Fruit fly (Drosophila melanogaster) whole organism, embryonic: ENCODE measurements around the gene CG10581.

Source experiments
- Atf3 ChIP-seq: fragments of 200-800 bp; sonication (Bioruptor generic); optimal IDR thresholded peaks from 3 replicates; lab custom pipeline; 2016; ENCODE audit warnings: missing biosample characterization, missing genetic modification characterization
- CG10274 ChIP-seq: fragments of 200-800 bp; sonication (Bioruptor generic); optimal IDR thresholded peaks from 3 replicates; lab custom pipeline; 2017; ENCODE audit warnings: missing biosample characterization, mild to moderate bottlenecking, missing genetic modification characterization
- CG10462 ChIP-seq: fragments of 200-800 bp; sonication (Bioruptor generic); optimal IDR thresholded peaks from 2 replicates; lab custom pipeline; 2016; ENCODE audit warnings: missing biosample characterization, missing genetic modification characterization
- CG10959 ChIP-seq: fragments of 200-800 bp; sonication (Bioruptor generic); IDR thresholded peaks from 2 replicates; pipeline ENCODE4 v1.3.6; 2022; ENCODE audit warnings: missing biosample characterization, missing genetic modification characterization
- CG11085 ChIP-seq: fragments of 200-800 bp; sonication (Bioruptor generic); IDR thresholded peaks from 2 replicates; pipeline ENCODE4 v1.3.6; 2022; ENCODE audit warnings: missing biosample characterization, missing genetic modification characterization
- CG11398 ChIP-seq: fragments of 200-800 bp; sonication (Bioruptor generic); optimal IDR thresholded peaks from 2 replicates; lab custom pipeline; 2016; ENCODE audit warnings: missing biosample characterization, missing genetic modification characterization
- CG12659 ChIP-seq: fragments of 200-800 bp; sonication (Bioruptor generic); optimal IDR thresholded peaks from 3 replicates; lab custom pipeline; 2017; ENCODE audit warnings: mild to moderate bottlenecking, missing biosample characterization, missing genetic modification reagents, missing genetic modification characterization
- CG13296 ChIP-seq: fragments of 200-800 bp; sonication (Bioruptor generic); optimal IDR thresholded peaks from 3 replicates; lab custom pipeline; 2018; ENCODE audit warnings: missing biosample characterization, mild to moderate bottlenecking, missing genetic modification characterization
- CG15601 ChIP-seq: fragments of 200-800 bp; sonication (Bioruptor generic); optimal IDR thresholded peaks from 3 replicates; lab custom pipeline; 2019; ENCODE audit warnings: missing biosample characterization, mild to moderate bottlenecking, missing genetic modification characterization, moderate library complexity
- CG17328 ChIP-seq: fragments of 200-800 bp; sonication (Bioruptor generic); IDR thresholded peaks from 2 replicates; pipeline ENCODE4 v1.3.6; 2022; ENCODE audit warnings: missing biosample characterization, missing genetic modification characterization
- CG17612 ChIP-seq: fragments of 200-800 bp; sonication (Bioruptor generic); IDR thresholded peaks from 2 replicates; pipeline ENCODE4 v1.3.6; 2022; ENCODE audit warnings: missing biosample characterization, missing genetic modification characterization
- CG18599 ChIP-seq: fragments of 200-800 bp; sonication (Bioruptor generic); optimal IDR thresholded peaks from 3 replicates; lab custom pipeline; 2017; ENCODE audit warnings: missing biosample characterization, missing genetic modification characterization, mild to moderate bottlenecking, moderate library complexity, missing genetic modification reagents
- CG30020 ChIP-seq: fragments of 200-800 bp; optimal IDR thresholded peaks from 2 replicates; lab custom pipeline; 2019; ENCODE audit warnings: missing biosample characterization, mild to moderate bottlenecking, missing genetic modification characterization, moderate library complexity
- CG31388 ChIP-seq: fragments of 200-800 bp; sonication (Bioruptor generic); optimal IDR thresholded peaks from 2 replicates; lab custom pipeline; 2016; ENCODE audit warnings: missing biosample characterization, missing genetic modification characterization
- CG33557 ChIP-seq: fragments of 200-800 bp; sonication (Bioruptor generic); optimal IDR thresholded peaks from 2 replicates; lab custom pipeline; 2019; ENCODE audit warnings: missing biosample characterization, mild to moderate bottlenecking, missing genetic modification characterization, moderate library complexity
- CG5180 ChIP-seq: fragments of 200-800 bp; sonication (Bioruptor generic); optimal IDR thresholded peaks from 3 replicates; lab custom pipeline; 2017; ENCODE audit warnings: missing biosample characterization, missing genetic modification characterization, mild to moderate bottlenecking, moderate library complexity, missing genetic modification reagents
- CG6791 ChIP-seq: fragments of 200-800 bp; sonication (Bioruptor generic); IDR thresholded peaks from 3 replicates; pipeline ENCODE4 v1.3.6; 2022; ENCODE audit warnings: missing biosample characterization, missing genetic modification characterization; ENCODE audit not compliant: partially characterized antibody
- CG7372 ChIP-seq: fragments of 200-800 bp; sonication (Bioruptor generic); IDR thresholded peaks from 2 replicates; pipeline ENCODE4 v1.3.6; 2022; ENCODE audit warnings: missing biosample characterization, missing genetic modification characterization
- CG7556 ChIP-seq: fragments of 200-800 bp; sonication (Bioruptor generic); optimal IDR thresholded peaks from 2 replicates; lab custom pipeline; 2017; ENCODE audit warnings: missing biosample characterization, mild to moderate bottlenecking, missing genetic modification characterization
- CG8478 ChIP-seq: fragments of >200 bp; optimal IDR thresholded peaks from 2 replicates; lab custom pipeline; 2018
- CG9797 ChIP-seq: fragments of 200-800 bp; sonication (Bioruptor generic); optimal IDR thresholded peaks from 3 replicates; lab custom pipeline; 2018; ENCODE audit warnings: missing biosample characterization, mild to moderate bottlenecking, missing genetic modification characterization
- CkIIα-i1 ChIP-seq: fragments of 200-800 bp; sonication (Bioruptor generic); IDR thresholded peaks from 2 replicates; pipeline ENCODE4 v1.3.6; 2022; ENCODE audit warnings: missing biosample characterization, missing genetic modification characterization
- Doc2 ChIP-seq: fragments of 200-800 bp; sonication (Bioruptor generic); IDR thresholded peaks from 2 replicates; pipeline ENCODE4 v1.3.6; 2022; ENCODE audit warnings: missing biosample characterization, missing genetic modification characterization
- GATAe ChIP-seq: fragments of 200-800 bp; sonication (Bioruptor generic); conservative IDR thresholded peaks from 2 replicates; pipeline ENCODE4 v1.3.6; 2022; ENCODE audit warnings: missing biosample characterization, missing genetic modification characterization
- Nf-YB ChIP-seq: fragments of 200-800 bp; sonication (Bioruptor generic); optimal IDR thresholded peaks from 3 replicates; lab custom pipeline; 2019; ENCODE audit warnings: missing biosample characterization, mild to moderate bottlenecking, missing genetic modification characterization, moderate library complexity
- Poxn ChIP-seq: fragments of 200-800 bp; sonication (Bioruptor generic); IDR thresholded peaks from 2 replicates; pipeline ENCODE4 v1.3.6; 2022; ENCODE audit warnings: missing biosample characterization, missing genetic modification characterization
- Spps ChIP-seq: fragments of 200-800 bp; sonication (Bioruptor generic); optimal IDR thresholded peaks from 2 replicates; lab custom pipeline; 2018; ENCODE audit warnings: missing biosample characterization, mild to moderate bottlenecking, missing genetic modification characterization
- bbx ChIP-seq: fragments of 200-800 bp; sonication (Bioruptor generic); IDR thresholded peaks from 2 replicates; pipeline ENCODE4 v1.3.6; 2022; ENCODE audit warnings: missing biosample characterization, missing genetic modification characterization; ENCODE audit not compliant: partially characterized antibody
- br ChIP-seq: fragments of >200 bp; optimal IDR thresholded peaks from 2 replicates; lab custom pipeline; 2017
- crol ChIP-seq: fragments of 200-800 bp; sonication (Bioruptor generic); IDR thresholded peaks from 2 replicates; pipeline ENCODE4 v1.3.6; 2022; ENCODE audit warnings: missing biosample characterization, missing genetic modification characterization
- dysf ChIP-seq: fragments of 200-800 bp; sonication (Bioruptor generic); IDR thresholded peaks from 3 replicates; pipeline ENCODE4 v1.3.6; 2022; ENCODE audit warnings: missing biosample characterization, missing genetic modification characterization
- exex ChIP-seq: fragments of 200-800 bp; sonication (Bioruptor generic); optimal IDR thresholded peaks from 4 replicates; lab custom pipeline; 2018; ENCODE audit warnings: missing biosample characterization, mild to moderate bottlenecking, missing genetic modification characterization, moderate library complexity
- fru ChIP-seq: fragments of >200 bp; optimal IDR thresholded peaks from 2 replicates; lab custom pipeline; 2017
- fu2 ChIP-seq: fragments of 200-800 bp; sonication (Bioruptor generic); optimal IDR thresholded peaks from 2 replicates; lab custom pipeline; 2016; ENCODE audit warnings: missing biosample characterization, missing genetic modification characterization
- gem ChIP-seq: fragments of 200-800 bp; sonication (Bioruptor generic); optimal IDR thresholded peaks from 2 replicates; lab custom pipeline; 2019; ENCODE audit warnings: missing biosample characterization, mild to moderate bottlenecking, missing genetic modification characterization, moderate library complexity
- grau ChIP-seq: fragments of 200-800 bp; optimal IDR thresholded peaks from 3 replicates; lab custom pipeline; 2019; ENCODE audit warnings: missing biosample characterization, mild to moderate bottlenecking, missing genetic modification characterization, moderate library complexity
- ham ChIP-seq: fragments of 200-800 bp; sonication (Bioruptor generic); IDR thresholded peaks from 2 replicates; pipeline ENCODE4 v1.3.6; 2022; ENCODE audit warnings: missing biosample characterization, missing genetic modification characterization
- ind ChIP-seq: fragments of 200-800 bp; sonication (Bioruptor generic); optimal IDR thresholded peaks from 3 replicates; lab custom pipeline; 2016; ENCODE audit warnings: missing biosample characterization, missing genetic modification characterization
- kay ChIP-seq: fragments of 200-800 bp; sonication (Bioruptor generic); optimal IDR thresholded peaks from 2 replicates; lab custom pipeline; 2016; ENCODE audit warnings: missing biosample characterization, missing genetic modification characterization
- luna ChIP-seq: fragments of 200-800 bp; sonication (Bioruptor generic); optimal IDR thresholded peaks from 2 replicates; lab custom pipeline; 2016; ENCODE audit warnings: missing biosample characterization, missing genetic modification characterization
- maf-S ChIP-seq: fragments of 200-800 bp; sonication (Bioruptor generic); optimal IDR thresholded peaks from 2 replicates; lab custom pipeline; 2016; ENCODE audit warnings: missing biosample characterization, missing genetic modification characterization
- mld ChIP-seq: fragments of 200-800 bp; sonication (Bioruptor generic); IDR thresholded peaks from 3 replicates; pipeline ENCODE4 v1.3.6; 2022; ENCODE audit warnings: missing biosample characterization, missing genetic modification characterization; ENCODE audit not compliant: partially characterized antibody
- nau ChIP-seq: fragments of 200-800 bp; sonication (Bioruptor generic); optimal IDR thresholded peaks from 3 replicates; lab custom pipeline; 2017; ENCODE audit warnings: missing biosample characterization, mild to moderate bottlenecking, missing genetic modification characterization, missing genetic modification reagents
- odd ChIP-seq: fragments of 200-800 bp; sonication (Bioruptor generic); optimal IDR thresholded peaks from 2 replicates; lab custom pipeline; 2017; ENCODE audit warnings: missing biosample characterization, mild to moderate bottlenecking, missing genetic modification characterization
- pita ChIP-seq: fragments of 200-800 bp; sonication (Bioruptor generic); optimal IDR thresholded peaks from 2 replicates; lab custom pipeline; 2017; ENCODE audit warnings: missing biosample characterization, mild to moderate bottlenecking, missing genetic modification characterization
- rib ChIP-seq: fragments of 200-800 bp; sonication (Bioruptor generic); IDR thresholded peaks from 2 replicates; pipeline ENCODE4 v1.3.6; 2022; ENCODE audit warnings: missing biosample characterization, missing genetic modification characterization
- run ChIP-seq: fragments of 200-800 bp; sonication (Bioruptor generic); optimal IDR thresholded peaks from 3 replicates; lab custom pipeline; 2018; ENCODE audit warnings: missing biosample characterization, mild to moderate bottlenecking, missing genetic modification characterization
- sens ChIP-seq: fragments of 200-800 bp; sonication (Bioruptor generic); peaks from one replicate; lab custom pipeline; 2016; ENCODE audit warnings: missing biosample characterization, missing genetic modification characterization
- sr ChIP-seq: fragments of 200-800 bp; sonication (Bioruptor generic); IDR thresholded peaks from 3 replicates; pipeline ENCODE4 v1.3.6; 2022; ENCODE audit warnings: missing biosample characterization, missing genetic modification characterization
- yki ChIP-seq: fragments of >200 bp; optimal IDR thresholded peaks from 3 replicates; lab custom pipeline; 2018
- zen2 ChIP-seq: fragments of 200-800 bp; sonication (Bioruptor generic); IDR thresholded peaks from 3 replicates; pipeline ENCODE4 v1.3.6; 2022; ENCODE audit warnings: missing biosample characterization, missing genetic modification characterization; ENCODE audit not compliant: partially characterized antibody

CG10581 gene

dm6 chr3L:21034281-21035221, 548 bp upstream of the CG10581 start, which contains the start of gene siz (continued):
- TF ChIP-seq CG17328 (GFP tag; lab: Robert Waterston, UW) (no peak), maf-S (GFP tag; lab: Kevin White, UChicago) (no peak), sr (GFP tag; lab: Robert Waterston, UW) (no peak), CG31388 (no peak), zen2 (GFP tag; lab: Robert Waterston, UW) (no peak), rib (peak; percentile 52; the same call in 1 of the 2 replicates), CG9797 (peak; percentile 98), CG17612 (GFP tag; lab: Robert Waterston, UW) (no peak), yki (lab: Kevin White, UChicago) (no peak), CG18599 (no peak), CG7556 (GFP tag; lab: Kevin White, UChicago) (peak; percentile 26), CG5180 (GFP tag; lab: Kevin White, UChicago) (no peak), CG6791 (GFP tag; lab: Robert Waterston, UW) (peak; percentile 56; the same call in 1 of the 3 replicates), Doc2 (GFP tag; lab: Robert Waterston, UW) (no peak), CG10274 (GFP tag; lab: Kevin White, UChicago) (no peak), kay (GFP tag; lab: Kevin White, UChicago) (no peak), crol (peak; percentile 82), exex (no peak), Atf3 (GFP tag; lab: Kevin White, UChicago) (no peak), CG10462 (no peak), CkIIα-i1 (GFP tag; lab: Robert Waterston, UW) (no peak), GATAe (GFP tag; lab: Robert Waterston, UW) (no peak), CG8478 (lab: Kevin White, UChicago) (no peak), dysf (no peak; the same call in 2 of the 3 replicates), Nf-YB (GFP tag; lab: Kevin White, UChicago) (peak; percentile 1), CG13296 (peak; percentile 47), luna (GFP tag; lab: Kevin White, UChicago) (no peak), run (tag; lab: Kevin White, UChicago) (no peak), sens (peak; percentile 85), fru (no peak), fu2 (GFP tag; lab: Kevin White, UChicago) (no peak), Poxn (GFP tag; lab: Robert Waterston, UW) (no peak), mld (GFP tag; lab: Robert Waterston, UW) (no peak), CG15601 (tag; lab: Kevin White, UChicago) (peak; percentile 49), pita (GFP tag; lab: Kevin White, UChicago) (no peak), ham (no peak), grau (tag; lab: Kevin White, UChicago) (peak; percentile 29), nau (no peak), Spps (tag; lab: Kevin White, UChicago) (peak; percentile 22), ind (GFP tag; lab: Kevin White, UChicago) (no peak), bbx (GFP tag; lab: Robert Waterston, UW) (peak; percentile 48; the same call in 1 of the 2 replicates), CG11085 (GFP tag; lab: Robert Waterston, UW) (no peak), CG33557 (peak; percentile 48), CG7372 (no peak), odd (GFP tag; lab: Kevin White, UChicago) (peak; percentile 17), CG30020 (tag; lab: Kevin White, UChicago) (peak; percentile 35), br (lab: Kevin White, UChicago) (no peak), CG12659 (GFP tag; lab: Kevin White, UChicago) (peak; percentile 70), CG11398 (GFP tag; lab: Kevin White, UChicago) (no peak), CG10959 (GFP tag; lab: Robert Waterston, UW) (no peak), gem (tag; lab: Kevin White, UChicago) (peak; percentile 46)
